Fruit fly (Drosophila melanogaster) whole organism, embryonic: Measurements from ENCODE around the gene msl-3.

Source experiments
- Abd-B ChIP-seq: fragments of 200-800 bp; sonication (Bioruptor generic); optimal IDR thresholded peaks from 2 replicates; lab custom pipeline; 2018; ENCODE audit warnings: missing biosample characterization, mild to moderate bottlenecking, missing genetic modification characterization, moderate library complexity
- Asciz ChIP-seq: fragments of 200-800 bp; sonication (Bioruptor generic); optimal IDR thresholded peaks from 2 replicates; lab custom pipeline; 2017; ENCODE audit warnings: missing biosample characterization, mild to moderate bottlenecking, missing genetic modification characterization, missing genetic modification reagents
- CG12769 ChIP-seq: fragments of 200-800 bp; sonication (Bioruptor generic); optimal IDR thresholded peaks from 2 replicates; lab custom pipeline; 2019; ENCODE audit warnings: missing biosample characterization, mild to moderate bottlenecking, missing genetic modification characterization, moderate library complexity
- CG13123 ChIP-seq: fragments of 200-800 bp; sonication (Bioruptor generic); optimal IDR thresholded peaks from 2 replicates; lab custom pipeline; 2016; ENCODE audit warnings: missing biosample characterization, missing genetic modification characterization
- CG13296 ChIP-seq: fragments of 200-800 bp; sonication (Bioruptor generic); optimal IDR thresholded peaks from 3 replicates; lab custom pipeline; 2018; ENCODE audit warnings: missing biosample characterization, mild to moderate bottlenecking, missing genetic modification characterization
- CG16813 ChIP-seq: fragments of 200-800 bp; sonication (Bioruptor generic); IDR thresholded peaks from 3 replicates; pipeline ENCODE4 v1.3.6; 2022; ENCODE audit warnings: missing biosample characterization, missing genetic modification characterization; ENCODE audit not compliant: partially characterized antibody
- CG17361 ChIP-seq: fragments of 200-800 bp; sonication (Bioruptor generic); IDR thresholded peaks from 3 replicates; pipeline ENCODE4 v1.3.6; 2022; ENCODE audit warnings: missing biosample characterization, missing genetic modification characterization
- CG2889 ChIP-seq: fragments of 200-800 bp; sonication (Bioruptor generic); IDR thresholded peaks from 3 replicates; pipeline ENCODE4 v1.3.6; 2022; ENCODE audit warnings: missing biosample characterization, missing genetic modification characterization
- CG30020 ChIP-seq: fragments of 200-800 bp; optimal IDR thresholded peaks from 2 replicates; lab custom pipeline; 2019; ENCODE audit warnings: missing biosample characterization, mild to moderate bottlenecking, missing genetic modification characterization, moderate library complexity
- CG32772 ChIP-seq: fragments of 200-800 bp; sonication (Bioruptor generic); IDR thresholded peaks from 2 replicates; pipeline ENCODE4 v1.3.6; 2022; ENCODE audit warnings: missing biosample characterization, missing genetic modification characterization
- CG42726 ChIP-seq: fragments of 200-800 bp; sonication (Bioruptor generic); IDR thresholded peaks from 2 replicates; pipeline ENCODE4 v1.3.6; 2022; ENCODE audit warnings: missing biosample characterization, missing genetic modification characterization; ENCODE audit not compliant: partially characterized antibody
- CG4820 ChIP-seq: fragments of 200-800 bp; sonication (Bioruptor generic); optimal IDR thresholded peaks from 3 replicates; lab custom pipeline; 2016; ENCODE audit warnings: missing biosample characterization, missing genetic modification characterization
- CG6854 ChIP-seq: fragments of 200-800 bp; sonication (Bioruptor generic); optimal IDR thresholded peaks from 3 replicates; lab custom pipeline; 2017; ENCODE audit warnings: missing biosample characterization, mild to moderate bottlenecking, missing genetic modification characterization
- CG7556 ChIP-seq: fragments of 200-800 bp; sonication (Bioruptor generic); optimal IDR thresholded peaks from 2 replicates; lab custom pipeline; 2017; ENCODE audit warnings: missing biosample characterization, mild to moderate bottlenecking, missing genetic modification characterization
- CG7987 ChIP-seq: fragments of 200-800 bp; sonication (Bioruptor generic); optimal IDR thresholded peaks from 2 replicates; lab custom pipeline; 2018; ENCODE audit warnings: missing biosample characterization, mild to moderate bottlenecking, missing genetic modification characterization, moderate library complexity
- CG8359 ChIP-seq: fragments of 200-800 bp; sonication (Bioruptor generic); optimal IDR thresholded peaks from 2 replicates; lab custom pipeline; 2017; ENCODE audit warnings: missing biosample characterization, mild to moderate bottlenecking, missing genetic modification characterization, borderline replicate concordance
- D19B ChIP-seq: fragments of 200-800 bp; sonication (Bioruptor generic); optimal IDR thresholded peaks from 2 replicates; lab custom pipeline; 2017; ENCODE audit warnings: missing biosample characterization, mild to moderate bottlenecking, missing genetic modification characterization
- Dip2 ChIP-seq: fragments of 200-800 bp; sonication (Bioruptor generic); IDR thresholded peaks from 2 replicates; pipeline ENCODE4 v1.3.6; 2022; ENCODE audit warnings: missing biosample characterization, missing genetic modification characterization
- Ets97D ChIP-seq: fragments of 200-800 bp; sonication (Bioruptor generic); optimal IDR thresholded peaks from 3 replicates; lab custom pipeline; 2016; ENCODE audit warnings: missing biosample characterization, missing genetic modification characterization
- Gug ChIP-seq: fragments of 200-800 bp; sonication (Bioruptor generic); IDR thresholded peaks from 4 replicates; pipeline ENCODE4 v1.3.6; 2022; ENCODE audit warnings: missing biosample characterization, missing genetic modification characterization
- Hand ChIP-seq: fragments of 200-800 bp; sonication (Bioruptor generic); optimal IDR thresholded peaks from 2 replicates; lab custom pipeline; 2017; ENCODE audit warnings: mild to moderate bottlenecking, missing biosample characterization, missing genetic modification reagents, missing genetic modification characterization
- Hmr ChIP-seq: fragments of 200-800 bp; sonication (Bioruptor generic); optimal IDR thresholded peaks from 3 replicates; lab custom pipeline; 2017; ENCODE audit warnings: mild to moderate bottlenecking, missing biosample characterization, missing genetic modification reagents, missing genetic modification characterization
- Hr78 ChIP-seq, 2 experiments: fragments of 200-800 bp in 1 of 2; fragments of >200 bp in 1 of 2; sonication (Bioruptor generic) in 1 of 2; optimal IDR thresholded peaks; 2 replicates each; lab custom pipeline; 2017 to 2019; ENCODE audit warnings: missing biosample characterization in 2 of 2, missing genetic modification characterization in 2 of 2, mild to moderate bottlenecking in 1 of 2, moderate library complexity in 1 of 2
- Hsf ChIP-seq: fragments of 200-800 bp; sonication (Bioruptor generic); optimal IDR thresholded peaks from 3 replicates; lab custom pipeline; 2016; ENCODE audit warnings: missing biosample characterization, missing genetic modification characterization
- MESR4 ChIP-seq: fragments of 200-800 bp; sonication (Bioruptor generic); optimal IDR thresholded peaks from 2 replicates; lab custom pipeline; 2018; ENCODE audit warnings: missing biosample characterization, mild to moderate bottlenecking, missing genetic modification characterization, moderate library complexity
- Max ChIP-seq: fragments of 200-800 bp; sonication (Bioruptor generic); optimal IDR thresholded peaks from 2 replicates; lab custom pipeline; 2016; ENCODE audit warnings: missing biosample characterization, mild to moderate bottlenecking, missing genetic modification characterization
- Meics ChIP-seq: fragments of 200-800 bp; sonication (Bioruptor generic); optimal IDR thresholded peaks from 2 replicates; lab custom pipeline; 2017; ENCODE audit warnings: missing biosample characterization, mild to moderate bottlenecking, missing genetic modification characterization
- Nf-YB ChIP-seq: fragments of 200-800 bp; sonication (Bioruptor generic); optimal IDR thresholded peaks from 3 replicates; lab custom pipeline; 2019; ENCODE audit warnings: missing biosample characterization, mild to moderate bottlenecking, missing genetic modification characterization, moderate library complexity
- NfI ChIP-seq: fragments of 200-800 bp; sonication (Bioruptor generic); optimal IDR thresholded peaks from 3 replicates; lab custom pipeline; 2018; ENCODE audit warnings: missing biosample characterization, mild to moderate bottlenecking, missing genetic modification characterization, moderate library complexity
- Side ChIP-seq: fragments of 200-800 bp; sonication (Bioruptor generic); optimal IDR thresholded peaks from 2 replicates; lab custom pipeline; 2016; ENCODE audit warnings: missing biosample characterization, missing genetic modification characterization
- Tbp ChIP-seq: fragments of >200 bp; optimal IDR thresholded peaks from 2 replicates; lab custom pipeline; 2018; ENCODE audit warnings: missing biosample characterization, missing genetic modification characterization
- bcd ChIP-seq: fragments of 200-800 bp; sonication (Bioruptor generic); optimal IDR thresholded peaks from 2 replicates; lab custom pipeline; 2017; ENCODE audit warnings: missing biosample characterization, mild to moderate bottlenecking, missing genetic modification characterization
- corto ChIP-seq: fragments of 200-800 bp; sonication (Bioruptor generic); optimal IDR thresholded peaks from 2 replicates; lab custom pipeline; 2016; ENCODE audit warnings: missing biosample characterization, mild to moderate bottlenecking, missing genetic modification characterization, moderate library complexity
- disco-r ChIP-seq: fragments of 200-800 bp; sonication (Bioruptor generic); optimal IDR thresholded peaks from 2 replicates; lab custom pipeline; 2016; ENCODE audit warnings: missing biosample characterization, missing genetic modification characterization
- en ChIP-seq: fragments of 200-800 bp; sonication (Bioruptor generic); optimal IDR thresholded peaks from 2 replicates; lab custom pipeline; 2016; ENCODE audit warnings: missing biosample characterization, missing genetic modification characterization
- exex ChIP-seq: fragments of 200-800 bp; sonication (Bioruptor generic); optimal IDR thresholded peaks from 4 replicates; lab custom pipeline; 2018; ENCODE audit warnings: missing biosample characterization, mild to moderate bottlenecking, missing genetic modification characterization, moderate library complexity
- fd96Cb ChIP-seq: fragments of 200-800 bp; sonication (Bioruptor generic); optimal IDR thresholded peaks from 2 replicates; lab custom pipeline; 2018; ENCODE audit warnings: missing biosample characterization, mild to moderate bottlenecking, missing genetic modification characterization, moderate library complexity
- jigr1 ChIP-seq: fragments of 200-800 bp; sonication (Bioruptor generic); IDR thresholded peaks from 3 replicates; pipeline ENCODE4 v1.3.6; 2022; ENCODE audit warnings: missing biosample characterization, missing genetic modification characterization
- lbe ChIP-seq: fragments of 200-800 bp; sonication (Bioruptor generic); optimal IDR thresholded peaks from 2 replicates; lab custom pipeline; 2016; ENCODE audit warnings: missing biosample characterization, mild to moderate bottlenecking, missing genetic modification characterization
- nmo ChIP-seq: fragments of 200-800 bp; sonication (Bioruptor generic); optimal IDR thresholded peaks from 2 replicates; lab custom pipeline; 2018; ENCODE audit warnings: missing biosample characterization, mild to moderate bottlenecking, missing genetic modification characterization, moderate library complexity
- onecut ChIP-seq: fragments of 200-800 bp; sonication (Bioruptor generic); IDR thresholded peaks from 2 replicates; pipeline ENCODE4 v1.3.6; 2022; ENCODE audit warnings: missing biosample characterization, missing genetic modification characterization
- repo ChIP-seq: fragments of 200-800 bp; sonication (Bioruptor generic); optimal IDR thresholded peaks from 2 replicates; lab custom pipeline; 2016; ENCODE audit warnings: missing biosample characterization, missing genetic modification characterization
- row ChIP-seq: fragments of 200-800 bp; sonication (Bioruptor generic); IDR thresholded peaks from 3 replicates; pipeline ENCODE4 v1.3.6; 2022; ENCODE audit warnings: missing biosample characterization, missing genetic modification characterization
- salm ChIP-seq: fragments of 200-800 bp; sonication (Bioruptor generic); optimal IDR thresholded peaks from 2 replicates; lab custom pipeline; 2018; ENCODE audit warnings: missing biosample characterization, mild to moderate bottlenecking, missing genetic modification characterization
- ssp ChIP-seq: fragments of 200-800 bp; sonication (Bioruptor generic); IDR thresholded peaks from 2 replicates; pipeline ENCODE4 v1.3.6; 2022; ENCODE audit warnings: missing biosample characterization, missing genetic modification characterization
- yki ChIP-seq: fragments of >200 bp; optimal IDR thresholded peaks from 3 replicates; lab custom pipeline; 2018
- z ChIP-seq: fragments of 200-800 bp; sonication (Bioruptor generic); IDR thresholded peaks from 3 replicates; pipeline ENCODE4 v1.3.6; 2022; ENCODE audit warnings: missing biosample characterization, missing genetic modification characterization
- zfh2 ChIP-seq: fragments of 200-800 bp; sonication (Bioruptor generic); optimal IDR thresholded peaks from 2 replicates; lab custom pipeline; 2016; ENCODE audit warnings: missing biosample characterization, missing genetic modification characterization

Gene msl-3

DNA sequence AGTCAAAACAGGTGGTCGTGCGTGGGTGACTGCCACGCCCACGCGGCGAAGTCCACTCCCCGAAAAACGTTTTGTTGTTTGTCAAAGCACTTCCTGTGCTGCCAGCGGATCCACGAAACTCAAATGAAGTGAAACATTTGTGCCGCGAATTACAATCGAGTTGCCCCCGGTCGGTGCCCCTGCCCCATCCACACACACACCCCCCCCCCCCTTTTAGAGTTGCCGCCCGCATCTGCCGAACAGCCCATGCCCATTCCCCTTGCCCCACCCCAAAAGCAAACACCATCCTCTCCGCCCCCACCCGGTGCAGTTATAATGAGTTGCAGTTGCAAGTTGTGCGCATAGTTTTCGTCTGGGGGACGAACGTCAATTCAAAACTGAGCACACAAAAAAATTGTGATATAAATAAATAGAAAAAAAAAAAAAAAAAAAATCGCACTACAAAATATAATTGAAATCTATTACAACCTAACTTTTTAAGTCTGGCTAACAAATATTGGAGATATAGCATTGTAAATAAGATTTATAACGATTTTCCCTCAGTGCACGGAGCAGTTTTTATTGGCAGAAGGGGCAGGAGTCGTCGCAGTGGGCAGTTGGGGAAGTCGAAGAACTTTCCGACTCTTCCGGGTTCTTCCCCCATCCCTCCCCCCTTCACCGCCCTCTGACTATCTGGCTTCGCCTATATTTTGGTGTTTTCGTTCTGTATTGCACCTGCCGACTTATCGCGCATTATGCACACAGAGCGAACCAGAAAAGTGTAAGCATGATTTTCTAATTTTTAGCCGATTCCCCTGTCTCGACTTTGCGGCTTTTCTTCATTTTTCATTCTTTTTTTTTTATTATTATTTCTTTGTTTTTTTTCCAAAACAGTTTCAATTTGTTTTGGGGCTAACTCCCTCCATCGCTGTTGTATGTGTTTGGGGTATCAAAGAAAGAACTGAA lies 26.5 kb upstream of the msl-3 start (continued):
- TF ChIP-seq CG12769 (tag; lab: Kevin White, UChicago) = no peak
- TF ChIP-seq Hmr (GFP tag; lab: Kevin White, UChicago) = no peak
- TF ChIP-seq Tbp (GFP tag; lab: Kevin White, UChicago) = no peak
- TF ChIP-seq salm (tag; lab: Kevin White, UChicago) = no peak
- no peak for TF ChIP-seq Gug
- peak; percentile 70 for TF ChIP-seq fd96Cb (tag; lab: Kevin White, UChicago)
- TF ChIP-seq CG16813 = no peak
- TF ChIP-seq z (GFP tag; lab: Robert Waterston, UW) = no peak
- no peak for TF ChIP-seq CG42726 (GFP tag; lab: Robert Waterston, UW)
- no peak for TF ChIP-seq CG6854
- TF ChIP-seq MESR4 = no peak
- no peak for TF ChIP-seq CG2889
- peak; percentile 15 for TF ChIP-seq CG7556 (GFP tag; lab: Kevin White, UChicago)
- TF ChIP-seq repo (GFP tag; lab: Kevin White, UChicago) = no peak
- TF ChIP-seq Hsf (GFP tag; lab: Kevin White, UChicago) = peak; percentile 64
- TF ChIP-seq row (GFP tag; lab: Robert Waterston, UW) = peak; percentile 75
- TF ChIP-seq D19B (GFP tag; lab: Kevin White, UChicago) = no peak
- TF ChIP-seq CG30020 (tag; lab: Kevin White, UChicago) = no peak
- peak; percentile 26 for TF ChIP-seq CG13123 (GFP tag; lab: Kevin White, UChicago)
- TF ChIP-seq Hr78 (GFP tag; optimal IDR thresholded peaks at IDR 0.05; lab: Kevin White, UChicago) = peak in 1 of 2 experiments; percentile 5
- peak; percentile 33; the same call in 1 of the 2 replicates for TF ChIP-seq onecut (GFP tag; lab: Robert Waterston, UW)
- no peak for TF ChIP-seq Hand (GFP tag; lab: Kevin White, UChicago)
- TF ChIP-seq Ets97D = no peak
- TF ChIP-seq Max (GFP tag; lab: Kevin White, UChicago) = no peak
- no peak for TF ChIP-seq Side
- TF ChIP-seq exex (tag; lab: Kevin White, UChicago) = no peak
- TF ChIP-seq corto (GFP tag; lab: Kevin White, UChicago) = no peak
- TF ChIP-seq Dip2 (GFP tag; lab: Robert Waterston, UW) = no peak
- TF ChIP-seq Nf-YB = peak; percentile 9
- TF ChIP-seq nmo (GFP tag; lab: Kevin White, UChicago) = peak; percentile 74
- peak; percentile 69; the same call in 1 of the 2 replicates for TF ChIP-seq CG32772 (GFP tag; lab: Robert Waterston, UW)
- TF ChIP-seq CG13296 (GFP tag; lab: Kevin White, UChicago) = no peak
- TF ChIP-seq NfI (GFP tag; lab: Kevin White, UChicago) = no peak
- no peak for TF ChIP-seq Meics (GFP tag; lab: Kevin White, UChicago)
- TF ChIP-seq bcd (GFP tag; lab: Kevin White, UChicago) = peak; percentile 19
- TF ChIP-seq ssp (GFP tag; lab: Robert Waterston, UW) = 0 out of 2 replicates have a peak, but pooled peaks have one; percentile 46
- peak; percentile 43 for TF ChIP-seq Asciz (GFP tag; lab: Kevin White, UChicago)
- no peak for TF ChIP-seq zfh2 (GFP tag; lab: Kevin White, UChicago)
- peak; percentile 38 for TF ChIP-seq CG8359 (GFP tag; lab: Kevin White, UChicago)
- TF ChIP-seq jigr1 (GFP tag; lab: Robert Waterston, UW) = 0 out of 3 replicates have a peak, but pooled peaks have one; percentile 23
- TF ChIP-seq lbe = no peak
- TF ChIP-seq disco-r = no peak
- TF ChIP-seq Abd-B (GFP tag; lab: Kevin White, UChicago) = peak; percentile 38
- TF ChIP-seq CG17361 (GFP tag; lab: Robert Waterston, UW) = peak; percentile 78
- TF ChIP-seq CG7987 (GFP tag; lab: Kevin White, UChicago) = no peak
- peak; percentile 65 for TF ChIP-seq CG4820 (GFP tag; lab: Kevin White, UChicago)
- TF ChIP-seq yki (lab: Kevin White, UChicago) = no peak
- TF ChIP-seq en (GFP tag; lab: Kevin White, UChicago) = no peak
